Fruit fly (Drosophila melanogaster): ENCODE measurements around the gene emc.
A peak's percentile ranks its signal among the peaks of the same experiment; 100 is the strongest.

emc gene

DNA sequence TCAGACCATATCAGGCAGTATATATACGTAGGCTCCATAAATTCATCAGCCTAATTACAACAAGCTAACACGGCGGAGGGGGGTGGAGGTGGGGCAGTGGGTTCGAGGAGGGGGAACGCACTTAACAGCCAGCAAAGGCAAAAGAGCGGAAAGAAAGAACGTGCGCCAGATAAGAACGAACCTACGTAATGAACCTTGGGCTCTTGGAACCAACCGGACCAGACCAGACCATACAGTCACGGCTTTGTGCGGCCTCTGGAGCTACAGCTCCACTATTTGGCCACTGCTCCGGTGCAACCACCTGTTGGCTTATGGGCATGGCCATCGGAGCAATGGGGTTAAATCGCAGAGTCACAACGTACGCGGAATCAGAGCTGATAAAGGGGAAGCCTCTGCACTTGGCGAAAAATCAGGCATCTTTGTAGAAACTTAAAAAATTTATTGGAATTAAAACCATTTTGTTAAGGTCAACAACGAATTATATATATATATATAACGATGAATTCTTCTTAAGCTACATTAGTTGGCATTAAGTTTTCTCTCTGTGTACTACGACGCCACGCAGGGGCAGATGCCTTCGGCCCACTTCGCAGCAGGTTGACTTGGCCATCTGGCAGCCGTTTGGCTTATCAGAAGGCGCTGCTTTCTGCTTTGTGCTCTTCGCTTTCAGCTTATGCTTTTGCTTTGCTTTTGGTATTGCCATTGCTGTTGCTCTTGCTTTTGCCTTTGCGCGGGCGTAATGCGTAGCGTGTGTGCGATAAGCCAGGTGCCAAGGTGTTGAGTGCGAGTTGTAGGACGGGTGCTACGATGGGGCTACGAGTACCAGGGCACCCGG is 31.9 kb downstream of the emc start (continued):
- TF ChIP-seq run (tag; optimal IDR thresholded peaks at IDR 0.05): peak; percentile 70
- peak; percentile 61 for TF ChIP-seq CG7786 (GFP tag; optimal IDR thresholded peaks at IDR 0.05)
- TF ChIP-seq CG18476 (GFP tag; optimal IDR thresholded peaks at IDR 0.05): peak; percentile 73
- TF ChIP-seq sisA (GFP tag; IDR thresholded peaks at IDR 0.05): peak; percentile 94
- TF ChIP-seq Six4 (GFP tag; optimal IDR thresholded peaks at IDR 0.05): peak; percentile 86
- TF ChIP-seq gsb-n (tag; optimal IDR thresholded peaks at IDR 0.05): peak; percentile 87
- peak; percentile 85 for TF ChIP-seq twi (tag; optimal IDR thresholded peaks at IDR 0.05)
- TF ChIP-seq Opbp (GFP tag; IDR thresholded peaks at IDR 0.05; ENCODE audit: partially characterized antibody): no peak
- TF ChIP-seq CG13123 (GFP tag; optimal IDR thresholded peaks at IDR 0.05): peak; percentile 66
- TF ChIP-seq Gsc (GFP tag; IDR thresholded peaks at IDR 0.05): peak; percentile 85
- peak; percentile 86 for TF ChIP-seq salm (tag; optimal IDR thresholded peaks at IDR 0.05)
- TF ChIP-seq dpn (GFP tag; optimal IDR thresholded peaks at IDR 0.05): peak; percentile 72 to 92
- TF ChIP-seq CG12219 (GFP tag; optimal IDR thresholded peaks at IDR 0.05): peak; percentile 83
- peak; percentile 96 for TF ChIP-seq CG6689 (GFP tag; IDR thresholded peaks at IDR 0.05)
- TF ChIP-seq lola (GFP tag; optimal IDR thresholded peaks at IDR 0.05): peak in 1 of 3 experiments; percentile 79
- TF ChIP-seq Sry-δ (GFP tag; optimal IDR thresholded peaks at IDR 0.05): no peak
- TF ChIP-seq ken (GFP tag; IDR thresholded peaks at IDR 0.05): peak; percentile 94
- TF ChIP-seq esg (GFP tag; conservative IDR thresholded peaks at IDR 0.05): peak; percentile 94
- TF ChIP-seq CG7839 (tag; optimal IDR thresholded peaks at IDR 0.05): peak; percentile 94
- TF ChIP-seq CG7556 (GFP tag; optimal IDR thresholded peaks at IDR 0.05): peak; percentile 95
- TF ChIP-seq CG8924 (tag; optimal IDR thresholded peaks at IDR 0.05): peak; percentile 96
- peak; percentile 94 for TF ChIP-seq CG2120 (GFP tag; optimal IDR thresholded peaks at IDR 0.05)
- TF ChIP-seq HLH54F (GFP tag; optimal IDR thresholded peaks at IDR 0.05): peak; percentile 71
- peak; percentile 68 for TF ChIP-seq Lhr (GFP tag; optimal IDR thresholded peaks at IDR 0.05)
- no peak for TF ChIP-seq ash1 (GFP tag; optimal IDR thresholded peaks at IDR 0.05)
- peak; percentile 96 for TF ChIP-seq CG11456 (GFP tag; IDR thresholded peaks at IDR 0.05)
- TF ChIP-seq Nf-YA (GFP tag; IDR thresholded peaks at IDR 0.05): peak; percentile 94
- peak; percentile 96 for TF ChIP-seq corto (GFP tag; optimal IDR thresholded peaks at IDR 0.05)
- peak; percentile 64 for TF ChIP-seq Nf-YC (tag; optimal IDR thresholded peaks at IDR 0.05)
- TF ChIP-seq schlank (tag; optimal IDR thresholded peaks at IDR 0.05): peak; percentile 82
- TF ChIP-seq da (GFP tag; optimal IDR thresholded peaks at IDR 0.05): no peak
- TF ChIP-seq CG4424 (GFP tag; optimal IDR thresholded peaks at IDR 0.05): peak; percentile 91
- TF ChIP-seq CG3838 (GFP tag; optimal IDR thresholded peaks at IDR 0.05): peak; percentile 71
- peak; percentile 88 for TF ChIP-seq CG3065 (GFP tag; optimal IDR thresholded peaks at IDR 0.05)
- TF ChIP-seq Dip3 (GFP tag; optimal IDR thresholded peaks at IDR 0.05): peak; percentile 81
- peak; percentile 97 for TF ChIP-seq Ptx1 (GFP tag; IDR thresholded peaks at IDR 0.05)
- peak; percentile 91 for TF ChIP-seq kah (GFP tag; optimal IDR thresholded peaks at IDR 0.05)
- TF ChIP-seq crp (GFP tag; optimal IDR thresholded peaks at IDR 0.05): peak in 1 of 2 experiments; percentile 56
- TF ChIP-seq CG16863 (GFP tag; optimal IDR thresholded peaks at IDR 0.05): peak; percentile 66
- peak; percentile 92 for TF ChIP-seq crol (GFP tag; IDR thresholded peaks at IDR 0.05)
- peak; percentile 66 for TF ChIP-seq CG10431 (GFP tag; optimal IDR thresholded peaks at IDR 0.05)
- peak; percentile 54; the same call in 1 of the 2 replicates for TF ChIP-seq Dip2 (GFP tag; IDR thresholded peaks at IDR 0.05)
- TF ChIP-seq CG9932 (GFP tag; IDR thresholded peaks at IDR 0.05): peak; percentile 95
- no peak for TF ChIP-seq emc (GFP tag; optimal IDR thresholded peaks at IDR 0.05)
- peak; percentile 87 for TF ChIP-seq BtbVII (GFP tag; optimal IDR thresholded peaks at IDR 0.05)
- TF ChIP-seq CG32772 (GFP tag; IDR thresholded peaks at IDR 0.05): peak; percentile 96
- TF ChIP-seq Sox100B (GFP tag; optimal IDR thresholded peaks at IDR 0.05): peak; percentile 86
- peak; percentile 73 for TF ChIP-seq CG2202 (tag; optimal IDR thresholded peaks at IDR 0.05)
- TF ChIP-seq ttk (GFP tag; IDR thresholded peaks at IDR 0.05): peak; percentile 96
